Fruit fly (Drosophila melanogaster) whole organism, prepupa: Measurements from ENCODE around the gene TM9SF3.

ENCODE experiments used
- Blimp-1 ChIP-seq: fragments of 200-800 bp; sonication (Bioruptor generic); optimal IDR thresholded peaks from 3 replicates; lab custom pipeline; 2017; ENCODE audit warnings: missing biosample characterization, missing genetic modification characterization, mild to moderate bottlenecking, moderate library complexity, missing genetic modification reagents
- CG10669 ChIP-seq: fragments of 200-800 bp; sonication (Bioruptor generic); optimal IDR thresholded peaks from 3 replicates; lab custom pipeline; 2018; ENCODE audit warnings: missing biosample characterization, mild to moderate bottlenecking, missing genetic modification characterization, moderate library complexity
- CG11762 ChIP-seq: fragments of 200-800 bp; sonication (Bioruptor generic); optimal IDR thresholded peaks from 3 replicates; lab custom pipeline; 2016; ENCODE audit warnings: missing biosample characterization, missing genetic modification characterization; ENCODE audit not compliant: insufficient read depth
- CG11902 ChIP-seq: fragments of 200-800 bp; sonication (Bioruptor generic); optimal IDR thresholded peaks from 3 replicates; lab custom pipeline; 2016; ENCODE audit warnings: missing biosample characterization, missing genetic modification characterization
- CG15336 ChIP-seq: fragments of 200-800 bp; sonication (Bioruptor generic); IDR thresholded peaks from 2 replicates; pipeline ENCODE4 v1.3.6; 2022; ENCODE audit warnings: missing biosample characterization, missing genetic modification characterization
- CG16779 ChIP-seq: fragments of 200-800 bp; sonication (Bioruptor generic); optimal IDR thresholded peaks from 3 replicates; lab custom pipeline; 2017; ENCODE audit warnings: missing biosample characterization, mild to moderate bottlenecking, missing genetic modification characterization
- CG31627 ChIP-seq: fragments of 200-800 bp; sonication (Bioruptor generic); optimal IDR thresholded peaks from 3 replicates; lab custom pipeline; 2016; ENCODE audit warnings: missing biosample characterization, missing genetic modification characterization
- CG32006 ChIP-seq: fragments of 200-800 bp; sonication (Bioruptor generic); optimal IDR thresholded peaks from 3 replicates; lab custom pipeline; 2017; ENCODE audit warnings: missing biosample characterization, mild to moderate bottlenecking, missing genetic modification characterization
- CG34406 ChIP-seq: fragments of 200-800 bp; sonication (Bioruptor generic); optimal IDR thresholded peaks from 3 replicates; lab custom pipeline; 2016; ENCODE audit warnings: missing biosample characterization, missing genetic modification characterization
- CG3919 ChIP-seq: fragments of 200-800 bp; sonication (Bioruptor generic); optimal IDR thresholded peaks from 3 replicates; lab custom pipeline; 2016; ENCODE audit warnings: missing biosample characterization, missing genetic modification characterization
- CG6163 ChIP-seq: fragments of 200-800 bp; sonication (Bioruptor generic); IDR thresholded peaks from 3 replicates; pipeline ENCODE4 v1.3.6; 2022; ENCODE audit warnings: missing biosample characterization, missing genetic modification characterization
- CG6276 ChIP-seq: fragments of 200-800 bp; sonication (Bioruptor generic); optimal IDR thresholded peaks from 2 replicates; lab custom pipeline; 2017; ENCODE audit warnings: missing biosample characterization, mild to moderate bottlenecking, missing genetic modification characterization
- CG6854 ChIP-seq: fragments of 200-800 bp; sonication (Bioruptor generic); optimal IDR thresholded peaks from 2 replicates; lab custom pipeline; 2017; ENCODE audit warnings: missing biosample characterization, mild to moderate bottlenecking, missing genetic modification characterization
- CG8319 ChIP-seq: fragments of 200-800 bp; sonication (Bioruptor generic); optimal IDR thresholded peaks from 3 replicates; lab custom pipeline; 2016; ENCODE audit warnings: missing biosample characterization, missing genetic modification characterization
- CG8632 ChIP-seq: fragments of 200-800 bp; sonication (Bioruptor generic); optimal IDR thresholded peaks from 3 replicates; lab custom pipeline; 2016; ENCODE audit warnings: missing biosample characterization, missing genetic modification characterization
- CG9139 ChIP-seq: fragments of 200-800 bp; sonication (Bioruptor generic); optimal IDR thresholded peaks from 3 replicates; lab custom pipeline; 2017; ENCODE audit warnings: missing biosample characterization, mild to moderate bottlenecking, missing genetic modification characterization
- Eip75B ChIP-seq: fragments of 200-800 bp; sonication (Bioruptor generic); optimal IDR thresholded peaks from 3 replicates; lab custom pipeline; 2016; ENCODE audit warnings: missing biosample characterization, missing genetic modification characterization
- Eip78C ChIP-seq: fragments of 200-800 bp; sonication (Bioruptor generic); peaks from one replicate; lab custom pipeline; 2016; ENCODE audit warnings: missing biosample characterization, missing genetic modification characterization
- Eip93F ChIP-seq: fragments of 200-800 bp; sonication (Bioruptor generic); optimal IDR thresholded peaks from 2 replicates; lab custom pipeline; 2016; ENCODE audit warnings: missing biosample characterization, mild to moderate bottlenecking, missing genetic modification characterization
- Ets21C ChIP-seq: fragments of 200-800 bp; sonication (Bioruptor generic); optimal IDR thresholded peaks from 3 replicates; lab custom pipeline; 2016; ENCODE audit warnings: missing biosample characterization, missing genetic modification characterization
- Gug ChIP-seq: fragments of 200-800 bp; sonication (Bioruptor generic); IDR thresholded peaks from 2 replicates; pipeline ENCODE4 v1.3.6; 2022; ENCODE audit warnings: missing biosample characterization, missing genetic modification characterization
- Hr38 ChIP-seq: sonication (Bioruptor generic); optimal IDR thresholded peaks from 2 replicates; lab custom pipeline; 2016; ENCODE audit warnings: missing biosample characterization, missing genetic modification characterization
- Hr39 ChIP-seq: fragments of 200-800 bp; sonication (Bioruptor generic); optimal IDR thresholded peaks from 2 replicates; lab custom pipeline; 2016; ENCODE audit warnings: missing biosample characterization, missing genetic modification characterization
- Hr4 ChIP-seq: fragments of 200-800 bp; sonication (Bioruptor generic); optimal IDR thresholded peaks from 3 replicates; lab custom pipeline; 2016; ENCODE audit warnings: missing biosample characterization, missing genetic modification characterization
- Lpt ChIP-seq: fragments of 200-800 bp; sonication (Bioruptor generic); optimal IDR thresholded peaks from 3 replicates; lab custom pipeline; 2016; ENCODE audit warnings: missing biosample characterization, missing genetic modification characterization
- Met ChIP-seq: fragments of 200-800 bp; sonication (Bioruptor generic); optimal IDR thresholded peaks from 3 replicates; lab custom pipeline; 2016; ENCODE audit warnings: missing biosample characterization, missing genetic modification characterization
- Smox ChIP-seq: fragments of 200-800 bp; sonication (Bioruptor generic); optimal IDR thresholded peaks from 3 replicates; lab custom pipeline; 2016; ENCODE audit warnings: missing biosample characterization, missing genetic modification characterization
- Sox14 ChIP-seq: fragments of 200-800 bp; sonication (Bioruptor generic); optimal IDR thresholded peaks from 3 replicates; lab custom pipeline; 2016; ENCODE audit warnings: missing biosample characterization, missing genetic modification characterization
- Sox15 ChIP-seq: fragments of 200-800 bp; sonication (Bioruptor generic); optimal IDR thresholded peaks from 3 replicates; lab custom pipeline; 2016; ENCODE audit warnings: missing biosample characterization, missing genetic modification characterization
- achi ChIP-seq: fragments of 200-800 bp; sonication (Bioruptor generic); optimal IDR thresholded peaks from 3 replicates; lab custom pipeline; 2016; ENCODE audit warnings: missing biosample characterization, missing genetic modification characterization
- acj6 ChIP-seq: fragments of 200-800 bp; sonication (Bioruptor generic); optimal IDR thresholded peaks from 3 replicates; lab custom pipeline; 2016; ENCODE audit warnings: missing biosample characterization, missing genetic modification characterization
- cyc ChIP-seq: fragments of 200-800 bp; sonication (Bioruptor generic); optimal IDR thresholded peaks from 3 replicates; lab custom pipeline; 2016; ENCODE audit warnings: missing biosample characterization, missing genetic modification characterization
- dac ChIP-seq: fragments of 200-800 bp; sonication (Bioruptor generic); optimal IDR thresholded peaks from 2 replicates; lab custom pipeline; 2017; ENCODE audit warnings: missing biosample characterization, mild to moderate bottlenecking, missing genetic modification characterization
- dsx ChIP-seq: fragments of 200-800 bp; optimal IDR thresholded peaks from 3 replicates; lab custom pipeline; 2019; ENCODE audit warnings: missing biosample characterization, mild to moderate bottlenecking, missing genetic modification characterization, moderate library complexity; ENCODE audit not compliant: poor library complexity, severe bottlenecking
- eg ChIP-seq: fragments of 200-800 bp; sonication (Bioruptor generic); IDR thresholded peaks from 3 replicates; pipeline ENCODE4 v1.3.6; 2022; ENCODE audit warnings: missing biosample characterization, missing genetic modification characterization
- fd59A ChIP-seq: fragments of 200-800 bp; sonication (Bioruptor generic); optimal IDR thresholded peaks from 2 replicates; lab custom pipeline; 2017; ENCODE audit warnings: missing biosample characterization, mild to moderate bottlenecking, missing genetic modification characterization, missing genetic modification reagents
- net ChIP-seq: fragments of 200-800 bp; sonication (Bioruptor generic); optimal IDR thresholded peaks from 3 replicates; lab custom pipeline; 2016; ENCODE audit warnings: missing biosample characterization, missing genetic modification characterization
- pdm3 ChIP-seq: fragments of 200-800 bp; sonication (Bioruptor generic); optimal IDR thresholded peaks from 3 replicates; lab custom pipeline; 2016; ENCODE audit warnings: missing biosample characterization, missing genetic modification characterization
- spab ChIP-seq: fragments of 200-800 bp; sonication (Bioruptor generic); optimal IDR thresholded peaks from 2 replicates; lab custom pipeline; 2017; ENCODE audit warnings: missing biosample characterization, mild to moderate bottlenecking, missing genetic modification characterization, missing genetic modification reagents
- ss ChIP-seq, 2 experiments: fragments of 200-800 bp; sonication (Bioruptor generic); optimal IDR thresholded peaks; 2 replicates in 1 of 2; 3 replicates in 1 of 2; lab custom pipeline; 2017 to 2018; ENCODE audit warnings: mild to moderate bottlenecking in 2 of 2, missing biosample characterization in 2 of 2, missing genetic modification characterization in 2 of 2, moderate library complexity in 1 of 2
- topi ChIP-seq: fragments of 200-800 bp; sonication (Bioruptor generic); optimal IDR thresholded peaks from 3 replicates; lab custom pipeline; 2016; ENCODE audit warnings: missing biosample characterization, missing genetic modification characterization
- vri ChIP-seq: fragments of 200-800 bp; sonication (Bioruptor generic); optimal IDR thresholded peaks from 3 replicates; lab custom pipeline; 2016; ENCODE audit warnings: missing biosample characterization, mild to moderate bottlenecking, missing genetic modification characterization

The TM9SF3 gene

dm6 chr3L:5554377-5554776 lies 49.4 kb downstream of the TM9SF3 start (continued):
- TF ChIP-seq CG8319 (peak; percentile 38), Blimp-1 (GFP tag; lab: Kevin White, UChicago) (peak; percentile 28), CG34406 (GFP tag; lab: Kevin White, UChicago) (peak; percentile 57), Sox15 (GFP tag; lab: Kevin White, UChicago) (peak; percentile 36), CG16779 (tag; lab: Kevin White, UChicago) (no peak), eg (GFP tag; lab: Robert Waterston, UW) (peak; percentile 63; the same call in 2 of the 3 replicates), dsx (GFP tag; lab: Kevin White, UChicago) (no peak), topi (GFP tag; lab: Kevin White, UChicago) (peak; percentile 74), Eip78C (GFP tag; lab: Kevin White, UChicago) (peak; percentile 78), fd59A (GFP tag; lab: Kevin White, UChicago) (peak; percentile 2), Hr39 (GFP tag; lab: Kevin White, UChicago) (no peak), Hr38 (GFP tag; lab: Kevin White, UChicago) (no peak), Sox14 (GFP tag; lab: Kevin White, UChicago) (peak; percentile 1), achi (peak; percentile 40), Eip75B (GFP tag; lab: Kevin White, UChicago) (peak; percentile 53), CG8632 (GFP tag; lab: Kevin White, UChicago) (peak; percentile 53), CG9139 (GFP tag; lab: Kevin White, UChicago) (no peak), Lpt (GFP tag; lab: Kevin White, UChicago) (no peak), CG11902 (GFP tag; lab: Kevin White, UChicago) (peak; percentile 65), cyc (peak; percentile 77), Gug (GFP tag; lab: Robert Waterston, UW) (0 out of 2 replicates have a peak, but pooled peaks have one; percentile 22), CG10669 (GFP tag; lab: Kevin White, UChicago) (no peak), CG32006 (no peak), spab (GFP tag; lab: Kevin White, UChicago) (no peak), CG11762 (GFP tag; lab: Kevin White, UChicago) (no peak), CG6854 (GFP tag; lab: Kevin White, UChicago) (no peak), CG3919 (GFP tag; lab: Kevin White, UChicago) (no peak), acj6 (GFP tag; lab: Kevin White, UChicago) (no peak), net (GFP tag; lab: Kevin White, UChicago) (no peak), CG6163 (GFP tag; lab: Robert Waterston, UW) (peak; percentile 65), Hr4 (GFP tag; lab: Kevin White, UChicago) (no peak), CG31627 (GFP tag; lab: Kevin White, UChicago) (peak; percentile 60), pdm3 (GFP tag; lab: Kevin White, UChicago) (no peak), CG15336 (GFP tag; lab: Robert Waterston, UW) (no peak)
- TF ChIP-seq, all 60 proteins: peak for 32

DNA sequence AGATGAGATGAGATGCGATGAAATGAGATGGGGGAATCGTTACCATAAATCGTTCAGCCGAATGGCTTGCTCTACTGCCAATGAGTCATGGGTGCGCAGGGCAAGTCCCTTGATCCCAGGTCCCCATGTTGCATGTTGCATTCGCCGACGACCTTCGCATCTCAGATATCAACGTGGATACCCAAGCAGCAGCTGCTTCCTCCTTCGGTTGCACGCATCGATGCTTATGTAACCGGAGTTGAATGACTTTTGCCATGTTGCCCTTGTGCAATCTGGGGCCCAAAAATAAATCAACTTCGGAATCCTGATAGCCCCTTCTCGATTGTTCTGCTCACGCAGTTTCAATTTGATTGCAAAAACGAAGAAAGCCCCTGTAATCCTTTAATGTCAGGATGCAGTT lies 50.1 kb downstream of the TM9SF3 start:
- TF ChIP-seq CG8319, result no peak
- peak; percentile 35 for TF ChIP-seq dsx (GFP tag; lab: Kevin White, UChicago)
- no peak for TF ChIP-seq Eip93F
- no peak for TF ChIP-seq CG11902 (GFP tag; lab: Kevin White, UChicago)
- TF ChIP-seq Met, result no peak
- TF ChIP-seq Ets21C (GFP tag; lab: Kevin White, UChicago), result no peak
- peak; percentile 89 for TF ChIP-seq vri
- TF ChIP-seq ss (GFP tag; optimal IDR thresholded peaks at IDR 0.05; lab: Kevin White, UChicago), result peak in 1 of 2 experiments; percentile 92
- no peak for TF ChIP-seq Blimp-1 (GFP tag; lab: Kevin White, UChicago)
- TF ChIP-seq CG16779 (tag; lab: Kevin White, UChicago), result no peak
- no peak for TF ChIP-seq dac (GFP tag; lab: Kevin White, UChicago)
- no peak for TF ChIP-seq CG32006
- no peak for TF ChIP-seq Gug (GFP tag; lab: Robert Waterston, UW)
- TF ChIP-seq CG6163 (GFP tag; lab: Robert Waterston, UW), result peak; percentile 19; the same call in 1 of the 3 replicates
- no peak for TF ChIP-seq CG6276
- no peak for TF ChIP-seq Smox
